Worm (Caenorhabditis elegans) whole organism, early embryonic: Measurements from ENCODE around the gene K02A6.3.

Experiments
- B0310.2 ChIP-seq: sonication (generic microtip); optimal IDR thresholded peaks from 2 replicates; lab custom pipeline; 2016; ENCODE audit warnings: mild to moderate bottlenecking, missing genetic modification characterization, missing compliant biosample characterization
- F13C5.2 ChIP-seq: sonication (generic microtip); optimal IDR thresholded peaks from 2 replicates; lab custom pipeline; 2017; ENCODE audit warnings: mild to moderate bottlenecking, missing genetic modification characterization, inconsistent platforms, missing compliant biosample characterization
- aly-1 ChIP-seq: sonication (generic microtip); optimal IDR thresholded peaks from 2 replicates; lab custom pipeline; 2016; ENCODE audit warnings: missing genetic modification characterization, missing compliant biosample characterization
- ama-1 ChIP-seq: fragments of 150-350 bp; optimal IDR thresholded peaks from 2 replicates; lab custom pipeline; 2014
- ceh-13 ChIP-seq: fragments of 200-800 bp; sonication (Bioruptor generic); optimal IDR thresholded peaks from 2 replicates; lab custom pipeline; 2018; ENCODE audit warnings: mild to moderate bottlenecking, missing genetic modification characterization, missing compliant biosample characterization
- ceh-36 ChIP-seq: sonication (generic microtip); optimal IDR thresholded peaks from 2 replicates; lab custom pipeline; 2016; ENCODE audit warnings: missing genetic modification characterization, inconsistent platforms, missing compliant biosample characterization
- hmg-4 ChIP-seq: fragments of 200-800 bp; sonication (Bioruptor generic); optimal IDR thresholded peaks from 2 replicates; lab custom pipeline; 2018; ENCODE audit warnings: mild to moderate bottlenecking, missing genetic modification characterization, missing compliant biosample characterization
- tbx-11 ChIP-seq: fragments of 200-800 bp; sonication (Bioruptor generic); IDR thresholded peaks from 2 replicates; pipeline ENCODE4 v1.3.6; 2022; ENCODE audit warnings: missing genetic modification characterization, missing compliant biosample characterization

ce11 chrX:8255433-8255832 lies 23.7 kb upstream of the K02A6.3 start:
- TF ChIP-seq ama-1 (lab: Kevin White, UChicago) = no peak
- no peak for TF ChIP-seq ceh-13 (GFP tag; lab: Kevin White, UChicago)
- no peak for TF ChIP-seq F13C5.2 (tag; lab: Kevin White, UChicago)
- TF ChIP-seq ceh-36 (tag; lab: Kevin White, UChicago) = no peak
- TF ChIP-seq aly-1 (tag; lab: Kevin White, UChicago) = no peak
- no peak for TF ChIP-seq B0310.2 (tag; lab: Kevin White, UChicago)
- TF ChIP-seq hmg-4 (GFP tag; lab: Kevin White, UChicago) = no peak
- TF ChIP-seq tbx-11 (GFP tag; lab: Robert Waterston, UW) = no peak
